Worm (Caenorhabditis elegans): Measurements from ENCODE around the gene C25E10.17.

C25E10.17 gene

DNA sequence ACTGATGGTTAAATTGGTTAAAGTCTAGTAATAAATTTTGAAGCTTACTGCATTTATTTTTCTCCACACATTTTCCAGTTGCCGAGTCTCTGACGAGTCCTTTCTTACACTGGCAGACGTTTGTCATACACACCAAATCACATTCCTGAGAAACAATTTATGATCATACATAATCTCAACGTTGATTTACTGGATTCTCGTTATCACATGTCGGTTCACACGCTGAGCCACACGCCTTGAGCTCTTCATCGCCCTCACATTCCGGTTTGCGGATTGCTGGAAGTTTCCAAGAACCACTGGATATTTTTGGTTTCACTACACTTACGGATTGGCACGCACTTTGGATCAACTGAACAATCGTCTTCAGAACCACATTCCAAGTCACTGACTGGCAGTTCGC is 8.2 kb upstream of the C25E10.17 start:
- TF ChIP-seq syd-9 (tag; optimal IDR thresholded peaks at IDR 0.05) (no peak), eyg-1 (tag; optimal IDR thresholded peaks at IDR 0.05) (no peak), fax-1 (tag; optimal IDR thresholded peaks at IDR 0.05) (no peak), pax-1 (tag; optimal IDR thresholded peaks at IDR 0.05) (no peak), nhr-11 (tag; optimal IDR thresholded peaks at IDR 0.05) (no peak), rnt-1 (tag; optimal IDR thresholded peaks at IDR 0.05) (no peak), ceh-9 (tag; optimal IDR thresholded peaks at IDR 0.05) (no peak), K09A11.1 (tag; optimal IDR thresholded peaks at IDR 0.05; ENCODE audit: insufficient read depth) (no peak), hlh-6 (tag; optimal IDR thresholded peaks at IDR 0.05) (no peak), T23F11.4 (GFP tag; optimal IDR thresholded peaks at IDR 0.05) (no peak), ceh-14 (tag; optimal IDR thresholded peaks at IDR 0.05) (no peak), dmd-4 (tag; optimal IDR thresholded peaks at IDR 0.05; ENCODE audit: borderline replicate concordance) (no peak), unc-3 (GFP tag; conservative IDR thresholded peaks at IDR 0.05) (no peak), unc-3 (tag; optimal IDR thresholded peaks at IDR 0.05) (no peak), npax-4 (tag; optimal IDR thresholded peaks at IDR 0.05) (no peak), ceh-45 (GFP tag; IDR thresholded peaks at IDR 0.05) (no peak)

DNA sequence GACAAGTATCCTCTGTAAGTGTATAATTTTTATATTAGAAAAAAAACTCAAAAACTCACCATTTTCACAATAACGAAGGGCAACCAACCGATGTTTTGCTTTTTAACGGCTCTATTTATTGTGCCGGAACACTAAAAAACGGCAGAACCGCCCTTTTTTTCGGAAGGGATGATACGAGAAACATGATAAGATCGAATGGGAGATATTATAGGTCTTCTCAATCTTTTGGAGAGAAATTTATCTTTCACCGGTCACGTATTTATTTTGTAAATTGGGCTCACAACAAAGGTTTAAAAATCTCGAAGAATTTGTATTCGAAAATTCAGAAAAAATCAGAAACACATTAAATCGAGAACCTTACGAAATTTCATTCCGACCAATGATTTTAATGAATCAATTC is 7.4 kb upstream of the C25E10.17 start, which contains the start of gene swm-1:
Gene swm-1 (minus strand): TSS at position 101 of the 400 bp plus-strand sequence.
- no peak for TF ChIP-seq hlh-13 (GFP tag; optimal IDR thresholded peaks at IDR 0.05)
- no peak for TF ChIP-seq hlh-15 (tag; optimal IDR thresholded peaks at IDR 0.05)
- TF ChIP-seq K09A11.1 (tag; optimal IDR thresholded peaks at IDR 0.05; ENCODE audit: insufficient read depth): no peak
- no peak for TF ChIP-seq pha-4 (tag; optimal IDR thresholded peaks at IDR 0.05)

DNA sequence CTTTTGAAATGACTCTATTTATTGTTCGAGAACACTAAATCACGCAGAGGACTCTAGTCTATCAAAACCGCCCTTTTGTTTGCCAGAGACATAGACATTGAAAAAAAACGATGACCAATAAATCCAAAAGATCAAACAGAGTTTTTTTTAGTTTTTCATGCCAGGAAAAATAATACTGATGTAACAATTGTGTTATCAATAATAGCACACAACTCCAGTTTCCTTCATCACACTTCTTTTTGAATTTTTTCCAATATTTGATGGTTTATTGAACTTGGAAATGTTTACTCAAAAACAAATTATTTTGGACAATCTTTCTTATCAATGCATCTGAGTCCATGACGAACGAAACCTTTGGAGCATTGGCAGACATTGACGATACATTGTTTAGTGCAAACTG is 6.6 kb upstream of the C25E10.17 start, which contains the start of gene C25E10.8:
Gene C25E10.8 (minus strand): TSS at position 101 of the 400 bp plus-strand sequence.
- no peak for TF ChIP-seq ama-1 (optimal IDR thresholded peaks at IDR 0.05)
- TF ChIP-seq pag-3 (tag; optimal IDR thresholded peaks at IDR 0.05; ENCODE audit: borderline replicate concordance): no peak
- no peak for TF ChIP-seq unc-55 (GFP tag; optimal IDR thresholded peaks at IDR 0.05)
- TF ChIP-seq pha-2 (tag; optimal IDR thresholded peaks at IDR 0.05): no peak
- TF ChIP-seq sox-4 (tag; optimal IDR thresholded peaks at IDR 0.05): no peak
- no peak for TF ChIP-seq pat-9 (tag; optimal IDR thresholded peaks at IDR 0.05)
- TF ChIP-seq ceh-22 (tag; optimal IDR thresholded peaks at IDR 0.05): no peak
- no peak for TF ChIP-seq ref-2 (tag; optimal IDR thresholded peaks at IDR 0.05)
- no peak for TF ChIP-seq unc-3 (GFP tag; conservative IDR thresholded peaks at IDR 0.05)
- no peak for TF ChIP-seq unc-3 (tag; optimal IDR thresholded peaks at IDR 0.05)
- no peak for TF ChIP-seq ztf-16 (tag; optimal IDR thresholded peaks at IDR 0.05)
- TF ChIP-seq dmd-4 (tag; optimal IDR thresholded peaks at IDR 0.05; ENCODE audit: borderline replicate concordance): no peak

DNA sequence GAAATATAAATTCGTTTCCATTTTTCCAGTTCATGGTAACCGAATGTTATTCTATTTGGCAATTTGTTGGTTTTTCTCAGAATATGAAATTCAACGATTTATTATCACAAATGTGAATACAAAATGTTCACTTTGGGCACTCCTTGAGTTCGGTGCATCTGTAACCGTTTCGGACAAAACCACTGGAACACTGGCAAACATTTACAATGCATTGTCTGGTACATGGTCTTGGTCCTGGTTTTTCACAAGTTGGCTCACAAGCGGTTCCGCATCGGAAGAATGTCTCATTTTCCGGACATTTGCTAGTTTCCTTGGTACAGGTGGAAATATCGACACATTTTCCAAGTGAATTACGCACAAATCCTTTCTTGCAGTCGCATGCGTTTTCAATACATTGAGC is 5.8 kb upstream of the C25E10.17 start:
- no peak for TF ChIP-seq fkh-6 (tag; optimal IDR thresholded peaks at IDR 0.05)
- no peak for TF ChIP-seq ceh-9 (tag; optimal IDR thresholded peaks at IDR 0.05)
- no peak for TF ChIP-seq zip-5 (tag; optimal IDR thresholded peaks at IDR 0.05)
- TF ChIP-seq rnt-1 (tag; optimal IDR thresholded peaks at IDR 0.05): no peak
- no peak for TF ChIP-seq ets-4 (tag; optimal IDR thresholded peaks at IDR 0.05)
- no peak for TF ChIP-seq C38D4.7 (GFP tag; optimal IDR thresholded peaks at IDR 0.05)
- no peak for TF ChIP-seq ahr-1 (tag; optimal IDR thresholded peaks at IDR 0.05)
- no peak for TF ChIP-seq ceh-24 (tag; optimal IDR thresholded peaks at IDR 0.05)
- no peak for TF ChIP-seq ama-1 (optimal IDR thresholded peaks at IDR 0.05)
- no peak for TF ChIP-seq pros-1 (tag; optimal IDR thresholded peaks at IDR 0.05)
- TF ChIP-seq ceh-31 (tag; optimal IDR thresholded peaks at IDR 0.05): no peak

DNA sequence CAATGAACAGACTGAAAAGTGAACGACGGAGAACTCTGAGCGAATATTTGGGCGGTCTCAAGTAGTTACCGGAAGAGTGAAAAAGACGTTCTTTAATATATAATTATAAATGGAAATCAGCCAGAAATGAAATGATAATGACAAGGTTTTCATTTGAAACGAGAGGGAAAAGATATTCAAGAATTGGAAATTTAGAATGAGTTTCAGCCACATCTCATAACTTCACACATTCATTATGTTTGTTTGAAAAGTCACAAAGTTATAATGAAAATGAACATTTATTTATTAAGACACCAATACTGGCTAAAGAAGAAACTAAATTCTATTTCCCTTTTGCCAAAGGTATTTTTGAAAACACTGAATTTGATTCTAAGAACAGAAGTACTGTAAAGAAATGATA is 3.7 kb upstream of the C25E10.17 start, which contains the start of gene C25E10.7:
Gene C25E10.7 (minus strand): TSS at position 101 of the 400 bp plus-strand sequence.
- TF ChIP-seq sdc-2 (tag; optimal IDR thresholded peaks at IDR 0.05) (no peak), dve-1 (tag; optimal IDR thresholded peaks at IDR 0.05) (no peak), tbx-7 (tag; optimal IDR thresholded peaks at IDR 0.05) (no peak), hlh-6 (tag; optimal IDR thresholded peaks at IDR 0.05) (no peak), sox-4 (tag; optimal IDR thresholded peaks at IDR 0.05) (no peak), dmd-4 (tag; optimal IDR thresholded peaks at IDR 0.05; ENCODE audit: borderline replicate concordance) (no peak), npax-4 (tag; optimal IDR thresholded peaks at IDR 0.05) (no peak), sox-2 (GFP tag; IDR thresholded peaks at IDR 0.05) (no peak), ceh-18 (tag; optimal IDR thresholded peaks at IDR 0.05) (no peak)

All from whole organism, late embryonic.